Fruit fly (Drosophila melanogaster) S2 (cell line): ENCODE measurements around the gene CG31909.

ENCODE experiments used
- CG8478 ChIP-seq: fragments of >200 bp; optimal IDR thresholded peaks from 2 replicates; lab custom pipeline; 2018
- CTCF ChIP-seq, 2 experiments: fragments of >200 bp; optimal IDR thresholded peaks; 2 replicates each; lab custom pipeline; 2018

DNA sequence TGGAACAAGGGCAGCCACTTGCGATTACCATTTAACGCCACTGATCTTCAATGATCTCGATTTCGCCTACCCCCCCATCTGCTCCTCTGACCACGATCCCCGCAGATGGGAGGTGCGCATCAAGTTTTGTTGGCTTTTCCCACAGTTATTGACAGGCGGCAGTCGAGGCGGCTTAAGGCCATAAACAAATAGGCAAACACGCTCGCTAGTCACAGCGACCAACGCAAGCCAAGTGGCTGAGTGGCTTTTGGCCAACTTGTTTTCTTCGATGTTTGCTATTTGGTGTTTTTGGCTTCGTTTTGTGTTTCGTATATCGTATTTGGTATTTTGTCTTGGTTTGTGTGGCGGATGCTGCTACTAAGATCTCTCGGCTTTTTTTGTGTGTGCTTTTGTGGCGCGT lies 44.2 kb downstream of the CG31909 start:
- TF ChIP-seq CG8478 (no peak), CTCF (optimal IDR thresholded peaks at IDR 0.05; lab: Kevin White, UChicago) (no peak)
